Worm (Caenorhabditis elegans) whole organism, mixed stage, embryonic: ENCODE measurements around the gene lem-2.

Experiments
- M03D4.4 ChIP-seq: sonication (generic microtip); optimal IDR thresholded peaks from 2 replicates; lab custom pipeline; 2017; ENCODE audit warnings: mild to moderate bottlenecking, missing genetic modification characterization, missing compliant biosample characterization
- bed-3 ChIP-seq: fragments of 200-800 bp; sonication (Bioruptor generic); optimal IDR thresholded peaks from 3 replicates; lab custom pipeline; 2018; ENCODE audit warnings: mild to moderate bottlenecking, missing genetic modification characterization, moderate library complexity, missing compliant biosample characterization
- blmp-1 ChIP-seq: fragments of 150-350 bp; optimal IDR thresholded peaks from 2 replicates; lab custom pipeline; 2014; ENCODE audit warnings: missing biosample characterization, missing genetic modification characterization
- ceh-39 ChIP-seq: fragments of 150-350 bp; optimal IDR thresholded peaks from 2 replicates; lab custom pipeline; 2014; ENCODE audit warnings: missing biosample characterization, missing genetic modification characterization
- ceh-43 ChIP-seq: fragments of 200-800 bp; sonication (Bioruptor generic); optimal IDR thresholded peaks from 2 replicates; lab custom pipeline; 2018; ENCODE audit warnings: mild to moderate bottlenecking, missing genetic modification characterization, moderate library complexity, missing compliant biosample characterization
- ceh-83 ChIP-seq: fragments of 200-800 bp; sonication (Bioruptor generic); optimal IDR thresholded peaks from 2 replicates; lab custom pipeline; 2018; ENCODE audit warnings: mild to moderate bottlenecking, missing genetic modification characterization, missing compliant biosample characterization
- ces-1 ChIP-seq: fragments of 150-350 bp; optimal IDR thresholded peaks from 2 replicates; lab custom pipeline; 2014; ENCODE audit warnings: missing biosample characterization, missing genetic modification reagents, missing genetic modification characterization
- cnd-1 ChIP-seq: fragments of 200-800 bp; sonication (Bioruptor generic); optimal IDR thresholded peaks from 2 replicates; lab custom pipeline; 2018; ENCODE audit warnings: mild to moderate bottlenecking, missing genetic modification characterization, missing compliant biosample characterization
- drap-1 ChIP-seq: fragments of 200-800 bp; sonication (Bioruptor generic); optimal IDR thresholded peaks from 3 replicates; lab custom pipeline; 2018; ENCODE audit warnings: mild to moderate bottlenecking, missing genetic modification characterization, missing compliant biosample characterization
- elt-1 ChIP-seq: sonication (generic microtip); optimal IDR thresholded peaks from 2 replicates; lab custom pipeline; 2017; ENCODE audit warnings: missing genetic modification characterization, mild to moderate bottlenecking, missing compliant biosample characterization, antibody characterized with exemption, moderate library complexity, borderline replicate concordance; ENCODE audit not compliant: insufficient read depth
- elt-3 ChIP-seq: fragments of 150-350 bp; optimal IDR thresholded peaks from 2 replicates; lab custom pipeline; 2014; ENCODE audit warnings: missing biosample characterization, missing genetic modification characterization
- flh-1 ChIP-seq: fragments of 200-800 bp; sonication (Bioruptor generic); optimal IDR thresholded peaks from 2 replicates; lab custom pipeline; 2018; ENCODE audit warnings: mild to moderate bottlenecking, missing genetic modification characterization, moderate library complexity, missing compliant biosample characterization
- ham-2 ChIP-seq: fragments of 200-800 bp; sonication (Bioruptor generic); optimal IDR thresholded peaks from 2 replicates; lab custom pipeline; 2018; ENCODE audit warnings: mild to moderate bottlenecking, missing genetic modification characterization, missing compliant biosample characterization
- hlh-1 ChIP-seq: fragments of 150-350 bp; optimal IDR thresholded peaks from 2 replicates; lab custom pipeline; 2014; ENCODE audit warnings: missing biosample characterization, missing genetic modification reagents, missing genetic modification characterization
- lin-13 ChIP-seq: fragments of 150-350 bp; optimal IDR thresholded peaks from 2 replicates; lab custom pipeline; 2014; ENCODE audit warnings: missing biosample characterization, missing genetic modification characterization
- lin-32 ChIP-seq: fragments of 200-800 bp; sonication (Bioruptor generic); optimal IDR thresholded peaks from 2 replicates; lab custom pipeline; 2018; ENCODE audit warnings: mild to moderate bottlenecking, missing genetic modification characterization, missing compliant biosample characterization
- lsy-2 ChIP-seq: fragments of 150-350 bp; optimal IDR thresholded peaks from 2 replicates; lab custom pipeline; 2014; ENCODE audit warnings: missing biosample characterization, missing genetic modification characterization
- mab-5 ChIP-seq: fragments of 150-350 bp; optimal IDR thresholded peaks from 2 replicates; lab custom pipeline; 2014; ENCODE audit warnings: missing biosample characterization, missing genetic modification characterization
- mep-1 ChIP-seq: fragments of 150-350 bp; optimal IDR thresholded peaks from 2 replicates; lab custom pipeline; 2017; ENCODE audit warnings: missing biosample characterization, missing genetic modification reagents, missing genetic modification characterization, inconsistent platforms
- mls-2 ChIP-seq: sonication (generic microtip); optimal IDR thresholded peaks from 2 replicates; lab custom pipeline; 2016; ENCODE audit warnings: mild to moderate bottlenecking, missing genetic modification characterization, moderate library complexity, missing compliant biosample characterization
- nhr-12 ChIP-seq: fragments of 150-350 bp; optimal IDR thresholded peaks from 2 replicates; lab custom pipeline; 2014; ENCODE audit warnings: missing biosample characterization, missing genetic modification characterization
- nhr-2 ChIP-seq: fragments of 150-350 bp; optimal IDR thresholded peaks from 2 replicates; lab custom pipeline; 2014; ENCODE audit warnings: missing biosample characterization, missing genetic modification characterization
- nhr-237 ChIP-seq: fragments of 150-350 bp; optimal IDR thresholded peaks from 2 replicates; lab custom pipeline; 2014; ENCODE audit warnings: missing biosample characterization, missing genetic modification characterization
- nhr-28 ChIP-seq: fragments of 150-350 bp; optimal IDR thresholded peaks from 2 replicates; lab custom pipeline; 2014; ENCODE audit warnings: missing biosample characterization, missing genetic modification characterization
- nhr-76 ChIP-seq: sonication (generic microtip); optimal IDR thresholded peaks from 2 replicates; lab custom pipeline; 2017; ENCODE audit warnings: missing biosample characterization, missing genetic modification characterization
- pha-4 ChIP-seq: fragments of 150-350 bp; optimal IDR thresholded peaks from 2 replicates; lab custom pipeline; 2018; ENCODE audit warnings: missing biosample characterization, missing genetic modification reagents, missing genetic modification characterization
- sem-2 ChIP-seq: fragments of 200-800 bp; sonication (Bioruptor generic); optimal IDR thresholded peaks from 2 replicates; lab custom pipeline; 2018; ENCODE audit warnings: mild to moderate bottlenecking, missing genetic modification characterization, missing compliant biosample characterization
- snpc-4 ChIP-seq: fragments of 150-350 bp; optimal IDR thresholded peaks from 2 replicates; lab custom pipeline; 2014; ENCODE audit warnings: missing biosample characterization, missing genetic modification characterization
- sptf-1 ChIP-seq: sonication (generic microtip); optimal IDR thresholded peaks from 2 replicates; lab custom pipeline; 2017; ENCODE audit warnings: mild to moderate bottlenecking, missing genetic modification characterization, moderate library complexity, missing compliant biosample characterization
- tbx-8 ChIP-seq: fragments of 200-800 bp; sonication (Bioruptor generic); optimal IDR thresholded peaks from 2 replicates; lab custom pipeline; 2018; ENCODE audit warnings: mild to moderate bottlenecking, missing genetic modification characterization, moderate library complexity, missing compliant biosample characterization
- unc-120 ChIP-seq: sonication (generic microtip); optimal IDR thresholded peaks from 2 replicates; lab custom pipeline; 2017; ENCODE audit warnings: missing genetic modification characterization, missing compliant biosample characterization; ENCODE audit not compliant: poor library complexity, severe bottlenecking
- unc-39 ChIP-seq: fragments of 150-350 bp; optimal IDR thresholded peaks from 2 replicates; lab custom pipeline; 2014; ENCODE audit warnings: missing biosample characterization, missing genetic modification characterization
- unc-62 ChIP-seq: fragments of 150-350 bp; optimal IDR thresholded peaks from 2 replicates; lab custom pipeline; 2014; ENCODE audit warnings: missing biosample characterization, missing genetic modification reagents, missing genetic modification characterization
- zip-8 ChIP-seq: fragments of 150-350 bp; optimal IDR thresholded peaks from 2 replicates; lab custom pipeline; 2014; ENCODE audit warnings: missing biosample characterization, missing genetic modification characterization
- ztf-11 ChIP-seq: fragments of 150-350 bp; optimal IDR thresholded peaks from 2 replicates; lab custom pipeline; 2014; ENCODE audit warnings: missing biosample characterization, missing genetic modification characterization

lem-2 gene

DNA sequence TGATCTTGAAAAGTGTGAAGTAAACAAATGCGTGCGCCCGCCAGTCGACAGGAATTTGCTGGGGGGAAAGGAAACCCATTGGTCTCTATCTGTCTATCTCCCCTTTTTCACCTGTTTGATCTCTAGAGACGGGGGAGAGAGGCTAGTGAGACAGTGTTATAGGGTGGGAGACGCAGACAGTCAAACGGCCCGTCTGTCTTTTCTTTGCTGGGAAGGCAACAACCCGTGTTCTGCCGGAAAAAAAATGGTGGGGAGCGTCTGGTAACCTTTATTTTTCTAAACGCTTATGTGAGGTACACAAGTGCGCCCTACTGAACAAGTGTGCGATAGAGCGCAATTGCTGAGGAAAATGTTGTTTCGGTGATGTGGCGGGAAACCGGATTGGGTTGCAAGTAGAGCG lies 12.7 kb upstream of the lem-2 start:
- TF ChIP-seq mep-1 (tag; lab: Kevin White, UChicago) (peak; percentile 56), nhr-12 (tag; lab: Kevin White, UChicago) (no peak), flh-1 (GFP tag; lab: Kevin White, UChicago) (no peak), lsy-2 (tag; lab: Kevin White, UChicago) (no peak), nhr-28 (no peak), snpc-4 (tag; lab: Kevin White, UChicago) (no peak), nhr-237 (peak; percentile 26), zip-8 (tag; lab: Kevin White, UChicago) (no peak), ces-1 (GFP tag; lab: Kevin White, UChicago) (no peak), sem-2 (GFP tag; lab: Kevin White, UChicago) (no peak), hlh-1 (tag; lab: Kevin White, UChicago) (peak; percentile 75), nhr-2 (no peak), unc-39 (tag; lab: Kevin White, UChicago) (no peak), ceh-83 (GFP tag; lab: Kevin White, UChicago) (no peak), drap-1 (GFP tag; lab: Kevin White, UChicago) (no peak), sptf-1 (tag; lab: Kevin White, UChicago) (no peak), bed-3 (GFP tag; lab: Kevin White, UChicago) (no peak), elt-1 (tag; lab: Kevin White, UChicago) (peak; percentile 23), M03D4.4 (no peak), unc-62 (GFP tag; lab: Kevin White, UChicago) (no peak), ceh-39 (no peak), elt-3 (no peak), tbx-8 (GFP tag; lab: Kevin White, UChicago) (no peak), ham-2 (GFP tag; lab: Kevin White, UChicago) (peak; percentile 13), lin-32 (GFP tag; lab: Kevin White, UChicago) (no peak), blmp-1 (tag; lab: Kevin White, UChicago) (no peak), pha-4 (no peak), lin-13 (no peak), ztf-11 (tag; lab: Kevin White, UChicago) (no peak), unc-120 (peak; percentile 69), mab-5 (tag; lab: Kevin White, UChicago) (no peak), nhr-76 (tag; lab: Kevin White, UChicago) (no peak), ceh-43 (no peak), mls-2 (tag; lab: Kevin White, UChicago) (no peak), cnd-1 (tag; lab: Kevin White, UChicago) (peak; percentile 52)

DNA sequence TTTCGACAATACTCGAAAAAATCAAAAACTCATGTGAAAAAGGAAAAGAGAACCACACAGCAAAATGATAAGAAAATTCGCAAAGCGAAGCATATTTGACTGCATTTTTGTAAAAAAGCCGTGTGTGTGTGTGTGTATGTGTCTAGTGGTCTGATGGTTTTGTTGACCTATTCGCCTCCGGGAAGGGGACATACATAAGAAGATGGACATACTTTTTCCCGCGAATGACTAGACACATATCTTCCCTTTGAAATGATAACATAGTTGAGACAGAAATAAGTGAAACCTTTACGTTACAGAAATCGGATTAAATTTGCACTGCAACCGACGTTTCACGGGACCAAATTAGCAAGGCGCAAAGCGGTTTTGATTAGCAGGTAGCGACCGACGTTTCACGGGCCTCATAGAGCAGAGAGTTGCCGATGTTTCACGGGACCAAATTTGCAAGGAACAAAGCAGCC lies 11.7 kb upstream of the lem-2 start:
- TF ChIP-seq ceh-83 (GFP tag; lab: Kevin White, UChicago) (no peak), nhr-237 (no peak), nhr-28 (no peak), sptf-1 (tag; lab: Kevin White, UChicago) (no peak), cnd-1 (tag; lab: Kevin White, UChicago) (no peak), ceh-39 (no peak), bed-3 (GFP tag; lab: Kevin White, UChicago) (no peak), hlh-1 (tag; lab: Kevin White, UChicago) (no peak)
- TF ChIP-seq, all 35 proteins: peak for 0

DNA sequence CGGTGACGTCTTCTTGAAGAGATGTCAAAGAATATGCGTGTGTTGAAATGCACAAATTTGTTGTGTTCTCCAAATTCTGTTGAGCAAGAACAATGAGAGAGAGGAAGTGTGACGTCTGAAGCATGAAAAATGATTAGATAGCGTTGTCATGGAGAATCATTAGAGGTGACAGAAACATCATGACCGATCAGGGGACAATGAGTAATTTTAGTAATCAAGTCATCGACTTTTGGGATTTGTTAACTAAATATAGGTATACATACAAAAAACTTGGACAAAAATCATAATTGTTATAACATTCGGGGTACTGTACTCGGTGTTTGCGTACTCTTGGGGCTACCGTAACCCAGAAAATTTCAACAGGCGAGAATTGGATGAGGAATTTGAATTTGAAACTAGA lies 11.0 kb upstream of the lem-2 start, which contains the start of gene daf-5:
daf-5 (minus strand) TSS at position 101 of the 400 bp plus-strand sequence.
- TF ChIP-seq flh-1 (GFP tag; lab: Kevin White, UChicago) (no peak), lin-32 (GFP tag; lab: Kevin White, UChicago) (no peak), M03D4.4 (no peak), snpc-4 (tag; lab: Kevin White, UChicago) (no peak), pha-4 (no peak), mep-1 (tag; lab: Kevin White, UChicago) (no peak), zip-8 (tag; lab: Kevin White, UChicago) (no peak), drap-1 (GFP tag; lab: Kevin White, UChicago) (no peak), bed-3 (GFP tag; lab: Kevin White, UChicago) (no peak), unc-120 (no peak), nhr-2 (no peak)

DNA sequence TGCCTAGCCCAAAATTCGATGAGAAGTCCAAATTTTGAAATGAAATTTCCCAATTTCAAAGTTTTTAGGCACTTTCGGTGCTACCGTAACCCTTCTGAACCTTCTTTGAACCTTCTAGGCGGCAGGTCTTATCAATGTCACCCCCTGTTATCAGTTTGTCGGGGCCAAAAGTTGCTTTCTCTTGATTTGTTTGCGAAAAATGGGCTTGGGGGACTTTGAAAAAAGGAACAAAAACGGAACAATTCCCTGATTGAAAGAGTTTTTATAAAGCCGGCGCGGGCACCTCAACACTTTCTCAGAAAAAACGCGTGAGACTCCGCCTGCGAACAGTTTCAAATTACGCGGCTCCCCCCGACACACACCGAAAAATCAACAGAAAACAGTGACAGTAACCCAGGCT lies 10.1 kb upstream of the lem-2 start:
- TF ChIP-seq tbx-8 (GFP tag; lab: Kevin White, UChicago) (no peak), lin-13 (no peak), mls-2 (tag; lab: Kevin White, UChicago) (no peak), pha-4 (no peak), sem-2 (GFP tag; lab: Kevin White, UChicago) (no peak), lin-32 (GFP tag; lab: Kevin White, UChicago) (no peak), elt-1 (tag; lab: Kevin White, UChicago) (no peak), unc-39 (tag; lab: Kevin White, UChicago) (no peak), flh-1 (GFP tag; lab: Kevin White, UChicago) (no peak), drap-1 (GFP tag; lab: Kevin White, UChicago) (no peak), ceh-43 (no peak)
